Fruit fly (Drosophila melanogaster): ENCODE data around the gene CCT2.

CCT2 gene

DNA sequence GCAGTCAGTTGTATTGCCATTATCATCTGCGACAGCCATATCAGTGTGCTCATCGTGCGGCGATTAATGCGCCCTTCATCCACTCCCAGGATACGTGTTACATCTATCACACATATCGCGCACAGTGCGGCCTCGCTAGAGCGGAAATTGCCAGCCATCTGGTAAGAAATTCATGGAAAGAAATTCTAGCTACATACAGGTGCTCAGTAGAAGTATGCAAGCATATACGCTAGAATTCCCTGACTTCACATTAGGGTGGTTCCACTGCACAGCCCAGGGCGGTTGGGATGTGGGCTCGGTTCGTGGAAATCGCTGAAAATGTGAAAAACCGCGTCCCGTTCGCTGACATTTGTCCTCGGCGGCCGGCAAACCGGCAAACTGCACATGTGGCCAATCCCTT is 51.9 kb downstream of the CCT2 start (continued):
- no peak for TF ChIP-seq Doc3 (GFP tag; IDR thresholded peaks at IDR 0.05; ENCODE audit: partially characterized antibody)
- peak; percentile 50 for TF ChIP-seq Camta (GFP tag; optimal IDR thresholded peaks at IDR 0.05)
- peak; percentile 32 for TF ChIP-seq MESR4 (GFP tag; optimal IDR thresholded peaks at IDR 0.05)
- peak; percentile 93 for TF ChIP-seq row (GFP tag; IDR thresholded peaks at IDR 0.05)
- no peak for TF ChIP-seq CG14860 (GFP tag; IDR thresholded peaks at IDR 0.05; ENCODE audit: partially characterized antibody)
- TF ChIP-seq Pdp1 (GFP tag; optimal IDR thresholded peaks at IDR 0.05), result peak; percentile 68 to 77
- TF ChIP-seq cad (GFP tag; optimal IDR thresholded peaks at IDR 0.05), result no peak
- peak; percentile 68 for TF ChIP-seq lilli (GFP tag; optimal IDR thresholded peaks at IDR 0.05)
- peak; percentile 72 to 76 for TF ChIP-seq dpn (GFP tag; optimal IDR thresholded peaks at IDR 0.05)
- TF ChIP-seq CG3163 (GFP tag; optimal IDR thresholded peaks at IDR 0.05), result peak; percentile 14
- peak; percentile 61 for TF ChIP-seq oc (tag; optimal IDR thresholded peaks at IDR 0.05)
- no peak for TF ChIP-seq Tbp (GFP tag; optimal IDR thresholded peaks at IDR 0.05)
- peak; percentile 71 for TF ChIP-seq CG6813 (GFP tag; optimal IDR thresholded peaks at IDR 0.05)
- TF ChIP-seq tna (GFP tag; IDR thresholded peaks at IDR 0.05; ENCODE audit: partially characterized antibody), result no peak
- TF ChIP-seq D19B (GFP tag; optimal IDR thresholded peaks at IDR 0.05), result no peak
- no peak for TF ChIP-seq exex (tag; optimal IDR thresholded peaks at IDR 0.05)
- no peak for TF ChIP-seq pita (GFP tag; optimal IDR thresholded peaks at IDR 0.05)
- TF ChIP-seq Dip2 (GFP tag; IDR thresholded peaks at IDR 0.05), result no peak
- TF ChIP-seq sna (GFP tag; IDR thresholded peaks at IDR 0.05; ENCODE audit: partially characterized antibody), result no peak
- TF ChIP-seq CG1529 (GFP tag; optimal IDR thresholded peaks at IDR 0.05), result peak; percentile 45
- TF ChIP-seq CG34422 (GFP tag; IDR thresholded peaks at IDR 0.05), result peak; percentile 88
- peak; percentile 58 for TF ChIP-seq cwo (GFP tag; optimal IDR thresholded peaks at IDR 0.05)
- TF ChIP-seq CG18619 (GFP tag; optimal IDR thresholded peaks at IDR 0.05), result peak; percentile 58
- peak; percentile 50; the same call in 1 of the 2 replicates for TF ChIP-seq CG1024 (GFP tag; IDR thresholded peaks at IDR 0.05)
- TF ChIP-seq Hr39 (optimal IDR thresholded peaks at IDR 0.05), result no peak
- TF ChIP-seq tio (GFP tag; optimal IDR thresholded peaks at IDR 0.05), result no peak
- TF ChIP-seq CG13624 (GFP tag; optimal IDR thresholded peaks at IDR 0.05), result peak; percentile 64
- TF ChIP-seq esg (GFP tag; conservative IDR thresholded peaks at IDR 0.05), result peak; percentile 74

dm6 chrX:9142224-9142802 is 53.0 kb downstream of the CCT2 start, which contains the start of gene CG7065:
Gene CG7065 (plus strand): TSS chrX:9142493.
- TF ChIP-seq CG14441 (GFP tag; IDR thresholded peaks at IDR 0.05), result no peak
- no peak for TF ChIP-seq CG3407 (GFP tag; optimal IDR thresholded peaks at IDR 0.05)
- TF ChIP-seq eyg (GFP tag; optimal IDR thresholded peaks at IDR 0.05), result no peak
- no peak for TF ChIP-seq cas (GFP tag; IDR thresholded peaks at IDR 0.05)
- peak; percentile 70 for TF ChIP-seq CG9797 (GFP tag; optimal IDR thresholded peaks at IDR 0.05)
- no peak for TF ChIP-seq Poxn (GFP tag; IDR thresholded peaks at IDR 0.05)
- TF ChIP-seq CG10959 (GFP tag; IDR thresholded peaks at IDR 0.05), result no peak
- peak; percentile 45 for TF ChIP-seq Ets97D (GFP tag; optimal IDR thresholded peaks at IDR 0.05)
- TF ChIP-seq gfzf (GFP tag; optimal IDR thresholded peaks at IDR 0.05), result peak; percentile 70
- no peak for TF ChIP-seq sr (GFP tag; IDR thresholded peaks at IDR 0.05)
- TF ChIP-seq CG7963 (GFP tag; IDR thresholded peaks at IDR 0.05; ENCODE audit: partially characterized antibody), result no peak
- TF ChIP-seq z (GFP tag; IDR thresholded peaks at IDR 0.05), result no peak
- TF ChIP-seq MTF-1 (GFP tag; optimal IDR thresholded peaks at IDR 0.05; ENCODE audit: borderline replicate concordance), result no peak
- TF ChIP-seq CTCF (GFP tag; optimal IDR thresholded peaks at IDR 0.05), result no peak
- peak; percentile 21 for TF ChIP-seq Sin3A (optimal IDR thresholded peaks at IDR 0.05)
- no peak for TF ChIP-seq Hand (GFP tag; optimal IDR thresholded peaks at IDR 0.05)
- TF ChIP-seq Six4 (GFP tag; optimal IDR thresholded peaks at IDR 0.05), result no peak
- TF ChIP-seq inv (GFP tag; IDR thresholded peaks at IDR 0.05; ENCODE audit: partially characterized antibody), result peak; percentile 45; the same call in 1 of the 2 replicates
- no peak for TF ChIP-seq CG8765 (GFP tag; IDR thresholded peaks at IDR 0.05)
- TF ChIP-seq lov (optimal IDR thresholded peaks at IDR 0.05), result no peak
- no peak for TF ChIP-seq lov (GFP tag; IDR thresholded peaks at IDR 0.05)
- TF ChIP-seq CG8478 (optimal IDR thresholded peaks at IDR 0.05), result no peak
- peak; percentile 2 for TF ChIP-seq CG17802 (tag; optimal IDR thresholded peaks at IDR 0.05)
- no peak for TF ChIP-seq C15 (GFP tag; IDR thresholded peaks at IDR 0.05)
- TF ChIP-seq CG17359 (tag; optimal IDR thresholded peaks at IDR 0.05), result peak; percentile 17
- no peak for TF ChIP-seq CG2202 (tag; optimal IDR thresholded peaks at IDR 0.05)
